Fruit fly (Drosophila melanogaster) whole organism, embryonic: ENCODE results near the gene CG31075.

Experiments used
- Adf1 ChIP-seq: fragments of 200-800 bp; sonication (Bioruptor generic); IDR thresholded peaks from 2 replicates; pipeline ENCODE4 v1.3.6; 2022; ENCODE audit warnings: missing biosample characterization, missing genetic modification characterization
- Bteb2 ChIP-seq: fragments of 200-800 bp; sonication (Bioruptor generic); optimal IDR thresholded peaks from 2 replicates; lab custom pipeline; 2016; ENCODE audit warnings: missing biosample characterization, missing genetic modification characterization
- CG1024 ChIP-seq: fragments of 200-800 bp; sonication (Bioruptor generic); IDR thresholded peaks from 2 replicates; pipeline ENCODE4 v1.3.6; 2022; ENCODE audit warnings: missing biosample characterization, missing genetic modification characterization
- CG10366 ChIP-seq: fragments of 200-800 bp; sonication (Bioruptor generic); IDR thresholded peaks from 2 replicates; pipeline ENCODE4 v1.3.6; 2022; ENCODE audit warnings: missing biosample characterization, missing genetic modification characterization
- CG10565 ChIP-seq: fragments of 200-800 bp; sonication (Bioruptor generic); optimal IDR thresholded peaks from 3 replicates; lab custom pipeline; 2016; ENCODE audit warnings: missing biosample characterization, mild to moderate bottlenecking, missing genetic modification characterization
- CG10654 ChIP-seq: fragments of 200-800 bp; sonication (Bioruptor generic); optimal IDR thresholded peaks from 2 replicates; lab custom pipeline; 2016; ENCODE audit warnings: missing biosample characterization, missing genetic modification characterization
- CG11247 ChIP-seq: fragments of 200-800 bp; sonication (Bioruptor generic); IDR thresholded peaks from 2 replicates; pipeline ENCODE4 v1.3.6; 2022; ENCODE audit warnings: missing biosample characterization, missing genetic modification characterization
- CG12236 ChIP-seq: fragments of 200-800 bp; sonication (Bioruptor generic); optimal IDR thresholded peaks from 2 replicates; lab custom pipeline; 2016; ENCODE audit warnings: missing biosample characterization, missing genetic modification characterization
- CG16813 ChIP-seq: fragments of 200-800 bp; sonication (Bioruptor generic); IDR thresholded peaks from 3 replicates; pipeline ENCODE4 v1.3.6; 2022; ENCODE audit warnings: missing biosample characterization, missing genetic modification characterization; ENCODE audit not compliant: partially characterized antibody
- CG17829 ChIP-seq: fragments of 200-800 bp; optimal IDR thresholded peaks from 2 replicates; lab custom pipeline; 2019; ENCODE audit warnings: missing biosample characterization, mild to moderate bottlenecking, missing genetic modification characterization, moderate library complexity
- CG18011 ChIP-seq: fragments of 200-800 bp; sonication (Bioruptor generic); optimal IDR thresholded peaks from 2 replicates; lab custom pipeline; 2017; ENCODE audit warnings: missing biosample characterization, missing genetic modification characterization, mild to moderate bottlenecking, moderate library complexity, missing genotype
- CG18619 ChIP-seq: fragments of 200-800 bp; sonication (Bioruptor generic); optimal IDR thresholded peaks from 3 replicates; lab custom pipeline; 2017; ENCODE audit warnings: missing biosample characterization, mild to moderate bottlenecking, missing genetic modification characterization
- CG2199 ChIP-seq: fragments of 200-800 bp; sonication (Bioruptor generic); IDR thresholded peaks from 3 replicates; pipeline ENCODE4 v1.3.6; 2022; ENCODE audit warnings: missing biosample characterization, missing genetic modification characterization
- CG2712 ChIP-seq: fragments of 200-800 bp; optimal IDR thresholded peaks from 3 replicates; lab custom pipeline; 2019; ENCODE audit warnings: missing biosample characterization, mild to moderate bottlenecking, missing genetic modification characterization, moderate library complexity
- CG30020 ChIP-seq: fragments of 200-800 bp; optimal IDR thresholded peaks from 2 replicates; lab custom pipeline; 2019; ENCODE audit warnings: missing biosample characterization, mild to moderate bottlenecking, missing genetic modification characterization, moderate library complexity
- CG31224 ChIP-seq: fragments of 200-800 bp; sonication (Bioruptor generic); IDR thresholded peaks from 2 replicates; pipeline ENCODE4 v1.3.6; 2022; ENCODE audit warnings: missing biosample characterization, missing genetic modification characterization
- CG3407 ChIP-seq: fragments of 200-800 bp; sonication (Bioruptor generic); optimal IDR thresholded peaks from 2 replicates; lab custom pipeline; 2018; ENCODE audit warnings: missing biosample characterization, mild to moderate bottlenecking, missing genetic modification characterization
- CG4282 ChIP-seq: fragments of 200-800 bp; sonication (Bioruptor generic); optimal IDR thresholded peaks from 2 replicates; lab custom pipeline; 2016; ENCODE audit warnings: missing biosample characterization, missing genetic modification characterization
- CG4328 ChIP-seq: fragments of 200-800 bp; sonication (Bioruptor generic); optimal IDR thresholded peaks from 3 replicates; lab custom pipeline; 2017; ENCODE audit warnings: missing biosample characterization, missing genetic modification reagents, missing genetic modification characterization
- CG7372 ChIP-seq: fragments of 200-800 bp; sonication (Bioruptor generic); IDR thresholded peaks from 2 replicates; pipeline ENCODE4 v1.3.6; 2022; ENCODE audit warnings: missing biosample characterization, missing genetic modification characterization
- CG9797 ChIP-seq: fragments of 200-800 bp; sonication (Bioruptor generic); optimal IDR thresholded peaks from 3 replicates; lab custom pipeline; 2018; ENCODE audit warnings: missing biosample characterization, mild to moderate bottlenecking, missing genetic modification characterization
- Camta ChIP-seq: fragments of 200-800 bp; sonication (Bioruptor generic); optimal IDR thresholded peaks from 2 replicates; lab custom pipeline; 2016; ENCODE audit warnings: missing biosample characterization, missing genetic modification characterization
- CoRest ChIP-seq: fragments of 200-800 bp; sonication (Bioruptor generic); optimal IDR thresholded peaks from 3 replicates; lab custom pipeline; 2018; ENCODE audit warnings: missing biosample characterization, mild to moderate bottlenecking, missing genetic modification characterization, moderate library complexity
- D ChIP-seq, 2 experiments: fragments of 200-800 bp in 1 of 2; fragments of >200 bp in 1 of 2; sonication (Bioruptor generic) in 1 of 2; optimal IDR thresholded peaks; 2 replicates in 1 of 2; 3 replicates in 1 of 2; lab custom pipeline; 2017; ENCODE audit warnings: mild to moderate bottlenecking in 1 of 2, missing biosample characterization in 1 of 2, missing genetic modification characterization in 1 of 2, missing genetic modification reagents in 1 of 2
- Dek ChIP-seq: fragments of 200-800 bp; sonication (Bioruptor generic); optimal IDR thresholded peaks from 3 replicates; lab custom pipeline; 2019; ENCODE audit warnings: missing biosample characterization, mild to moderate bottlenecking, missing genetic modification characterization, moderate library complexity
- E2f1 ChIP-seq: fragments of 200-800 bp; sonication (Bioruptor generic); IDR thresholded peaks from 2 replicates; pipeline ENCODE4 v1.3.6; 2022; ENCODE audit warnings: missing biosample characterization, missing genetic modification characterization
- MBD-R2 ChIP-seq: fragments of 200-800 bp; sonication (Bioruptor generic); IDR thresholded peaks from 2 replicates; pipeline ENCODE4 v1.3.6; 2022; ENCODE audit warnings: missing biosample characterization, missing genetic modification characterization
- Mrtf ChIP-seq: fragments of 200-800 bp; sonication (Bioruptor generic); IDR thresholded peaks from 3 replicates; pipeline ENCODE4 v1.3.6; 2022; ENCODE audit warnings: missing biosample characterization, missing genetic modification characterization
- NK7.1 ChIP-seq: fragments of 200-800 bp; sonication (Bioruptor generic); optimal IDR thresholded peaks from 3 replicates; lab custom pipeline; 2016; ENCODE audit warnings: missing biosample characterization, missing genetic modification characterization
- Nf-YA ChIP-seq: fragments of 200-800 bp; sonication (Bioruptor generic); IDR thresholded peaks from 2 replicates; pipeline ENCODE4 v1.3.6; 2022; ENCODE audit warnings: missing biosample characterization, missing genetic modification characterization
- Opbp ChIP-seq: fragments of 200-800 bp; sonication (Bioruptor generic); IDR thresholded peaks from 3 replicates; pipeline ENCODE4 v1.3.6; 2022; ENCODE audit warnings: missing biosample characterization, missing genetic modification characterization; ENCODE audit not compliant: partially characterized antibody
- Six4 ChIP-seq: fragments of 200-800 bp; sonication (Bioruptor generic); optimal IDR thresholded peaks from 2 replicates; lab custom pipeline; 2016; ENCODE audit warnings: missing biosample characterization, missing genetic modification characterization
- Sox100B ChIP-seq: fragments of 200-800 bp; sonication (Bioruptor generic); optimal IDR thresholded peaks from 3 replicates; lab custom pipeline; 2018; ENCODE audit warnings: missing biosample characterization, mild to moderate bottlenecking, missing genetic modification characterization
- aop ChIP-seq: fragments of 200-800 bp; sonication (Bioruptor generic); IDR thresholded peaks from 2 replicates; pipeline ENCODE4 v1.3.6; 2022; ENCODE audit warnings: missing biosample characterization, missing genetic modification characterization
- ap ChIP-seq: fragments of 200-800 bp; sonication (Bioruptor generic); IDR thresholded peaks from 2 replicates; pipeline ENCODE4 v1.3.6; 2022; ENCODE audit warnings: missing biosample characterization, missing genetic modification characterization
- ash1 ChIP-seq: fragments of 200-800 bp; sonication (Bioruptor generic); optimal IDR thresholded peaks from 2 replicates; lab custom pipeline; 2018; ENCODE audit warnings: missing biosample characterization, mild to moderate bottlenecking, missing genetic modification characterization
- chm ChIP-seq: fragments of 200-800 bp; sonication (Bioruptor generic); IDR thresholded peaks from 2 replicates; pipeline ENCODE4 v1.3.6; 2022; ENCODE audit warnings: missing biosample characterization, missing genetic modification characterization
- crol ChIP-seq: fragments of 200-800 bp; sonication (Bioruptor generic); IDR thresholded peaks from 2 replicates; pipeline ENCODE4 v1.3.6; 2022; ENCODE audit warnings: missing biosample characterization, missing genetic modification characterization
- da ChIP-seq: fragments of 200-800 bp; sonication (Bioruptor generic); optimal IDR thresholded peaks from 2 replicates; lab custom pipeline; 2016; ENCODE audit warnings: missing biosample characterization, missing genetic modification characterization
- dimm ChIP-seq: fragments of 200-800 bp; sonication (Bioruptor generic); IDR thresholded peaks from 2 replicates; pipeline ENCODE4 v1.3.6; 2022; ENCODE audit warnings: missing biosample characterization, missing genetic modification characterization
- gsb ChIP-seq: fragments of 200-800 bp; sonication (Bioruptor generic); IDR thresholded peaks from 2 replicates; pipeline ENCODE4 v1.3.6; 2022; ENCODE audit warnings: missing biosample characterization, missing genetic modification characterization
- kay ChIP-seq: fragments of 200-800 bp; sonication (Bioruptor generic); optimal IDR thresholded peaks from 2 replicates; lab custom pipeline; 2016; ENCODE audit warnings: missing biosample characterization, missing genetic modification characterization
- ken ChIP-seq: fragments of 200-800 bp; sonication (Bioruptor generic); IDR thresholded peaks from 3 replicates; pipeline ENCODE4 v1.3.6; 2022; ENCODE audit warnings: missing biosample characterization, missing genetic modification characterization
- knrl ChIP-seq: fragments of 200-800 bp; sonication (Bioruptor generic); IDR thresholded peaks from 3 replicates; pipeline ENCODE4 v1.3.6; 2022; ENCODE audit warnings: missing biosample characterization, missing genetic modification characterization; ENCODE audit not compliant: partially characterized antibody
- lilli ChIP-seq: fragments of 200-800 bp; sonication (Bioruptor generic); optimal IDR thresholded peaks from 3 replicates; lab custom pipeline; 2016; ENCODE audit warnings: missing biosample characterization, missing genetic modification characterization
- mam ChIP-seq: fragments of 200-800 bp; sonication (Bioruptor generic); optimal IDR thresholded peaks from 3 replicates; lab custom pipeline; 2016; ENCODE audit warnings: missing biosample characterization, missing genetic modification characterization
- ro ChIP-seq: fragments of 200-800 bp; sonication (Bioruptor generic); IDR thresholded peaks from 2 replicates; pipeline ENCODE4 v1.3.6; 2022; ENCODE audit warnings: missing biosample characterization, missing genetic modification characterization
- stc ChIP-seq: fragments of 200-800 bp; sonication (Bioruptor generic); IDR thresholded peaks from 2 replicates; pipeline ENCODE4 v1.3.6; 2022; ENCODE audit warnings: missing biosample characterization, missing genetic modification characterization
- tio ChIP-seq: fragments of 200-800 bp; sonication (Bioruptor generic); optimal IDR thresholded peaks from 2 replicates; lab custom pipeline; 2017; ENCODE audit warnings: missing biosample characterization, missing genetic modification characterization, inconsistent platforms
- toy ChIP-seq: fragments of 200-800 bp; sonication (Bioruptor generic); IDR thresholded peaks from 2 replicates; pipeline ENCODE4 v1.3.6; 2022; ENCODE audit warnings: missing biosample characterization, missing genetic modification characterization
- vfl ChIP-seq: fragments of 200-800 bp; sonication (Bioruptor generic); optimal IDR thresholded peaks from 2 replicates; lab custom pipeline; 2016; ENCODE audit warnings: missing biosample characterization, missing genetic modification characterization
- zfh1 ChIP-seq: fragments of 200-800 bp; sonication (Bioruptor generic); IDR thresholded peaks from 3 replicates; pipeline ENCODE4 v1.3.6; 2022; ENCODE audit warnings: missing biosample characterization, missing genetic modification characterization

The CG31075 gene

dm6 chr3R:26937423-26937822, 50.9 kb downstream of the CG31075 start (continued):
- no peak for TF ChIP-seq knrl (GFP tag; lab: Robert Waterston, UW)
- no peak for TF ChIP-seq CG11247 (GFP tag; lab: Robert Waterston, UW)
- TF ChIP-seq CG12236 (GFP tag; lab: Kevin White, UChicago): no peak
- TF ChIP-seq kay (GFP tag; lab: Kevin White, UChicago): no peak
- TF ChIP-seq CG18619: peak; percentile 7
- no peak for TF ChIP-seq Nf-YA (GFP tag; lab: Robert Waterston, UW)
- TF ChIP-seq CG4282: no peak
- TF ChIP-seq CG4328: no peak
- no peak for TF ChIP-seq toy
- no peak for TF ChIP-seq CG18011
- no peak for TF ChIP-seq CG2199 (GFP tag; lab: Robert Waterston, UW)
- no peak for TF ChIP-seq D (optimal IDR thresholded peaks at IDR 0.05; lab: Kevin White, UChicago)
- no peak for TF ChIP-seq D (GFP tag; optimal IDR thresholded peaks at IDR 0.05; lab: Kevin White, UChicago)
- TF ChIP-seq CG7372: no peak
- no peak for TF ChIP-seq ro (GFP tag; lab: Robert Waterston, UW)
- TF ChIP-seq dimm (GFP tag; lab: Robert Waterston, UW): no peak
- TF ChIP-seq Camta (GFP tag; lab: Kevin White, UChicago): peak; percentile 23
- peak; percentile 47 for TF ChIP-seq mam (GFP tag; lab: Kevin White, UChicago)
- TF ChIP-seq ap (GFP tag; lab: Robert Waterston, UW): no peak
- TF ChIP-seq Sox100B: peak; percentile 65
- no peak for TF ChIP-seq CG10366
- peak; percentile 40 for TF ChIP-seq lilli (GFP tag; lab: Kevin White, UChicago)
- TF ChIP-seq ken (GFP tag; lab: Robert Waterston, UW): no peak
- TF ChIP-seq da (GFP tag; lab: Kevin White, UChicago): no peak
- TF ChIP-seq Opbp (GFP tag; lab: Robert Waterston, UW): no peak
- TF ChIP-seq chm: no peak
- TF ChIP-seq Adf1 (GFP tag; lab: Robert Waterston, UW): no peak
- TF ChIP-seq zfh1 (GFP tag; lab: Robert Waterston, UW): 0 out of 3 replicates have a peak, but pooled peaks have one; percentile 31
- TF ChIP-seq ash1 (GFP tag; lab: Kevin White, UChicago): no peak
- no peak for TF ChIP-seq crol
- peak; percentile 51 for TF ChIP-seq tio (GFP tag; lab: Kevin White, UChicago)
- TF ChIP-seq CG10654 (GFP tag; lab: Kevin White, UChicago): peak; percentile 51
- no peak for TF ChIP-seq MBD-R2 (GFP tag; lab: Robert Waterston, UW)
- no peak for TF ChIP-seq stc (GFP tag; lab: Robert Waterston, UW)
- TF ChIP-seq CG2712 (tag; lab: Kevin White, UChicago): peak; percentile 53
- no peak for TF ChIP-seq NK7.1 (GFP tag; lab: Kevin White, UChicago)
- no peak for TF ChIP-seq vfl (GFP tag; lab: Kevin White, UChicago)
- TF ChIP-seq CG30020 (tag; lab: Kevin White, UChicago): no peak
- peak; percentile 41; the same call in 1 of the 2 replicates for TF ChIP-seq gsb (GFP tag; lab: Robert Waterston, UW)
- no peak for TF ChIP-seq CG10565 (GFP tag; lab: Kevin White, UChicago)
- TF ChIP-seq CG31224 (GFP tag; lab: Robert Waterston, UW): no peak
- peak; percentile 1 for TF ChIP-seq CG3407
- TF ChIP-seq CG9797 (GFP tag; lab: Kevin White, UChicago): no peak
- TF ChIP-seq Dek: no peak
- no peak for TF ChIP-seq Mrtf (GFP tag; lab: Robert Waterston, UW)
- no peak for TF ChIP-seq Six4 (GFP tag; lab: Kevin White, UChicago)
- TF ChIP-seq aop (GFP tag; lab: Robert Waterston, UW): no peak
- no peak for TF ChIP-seq E2f1
- TF ChIP-seq Bteb2: no peak
- peak; percentile 32 for TF ChIP-seq CG17829
- no peak for TF ChIP-seq CG16813
- TF ChIP-seq CG1024 (GFP tag; lab: Robert Waterston, UW): 0 out of 2 replicates have a peak, but pooled peaks have one; percentile 4
- peak; percentile 70 for TF ChIP-seq CoRest (tag; lab: Kevin White, UChicago)
